Fruit fly (Drosophila melanogaster): Measurements from ENCODE around the gene eIF1A.
A peak's percentile ranks its signal among the peaks of the same experiment; 100 is the strongest.

eIF1A gene

DNA sequence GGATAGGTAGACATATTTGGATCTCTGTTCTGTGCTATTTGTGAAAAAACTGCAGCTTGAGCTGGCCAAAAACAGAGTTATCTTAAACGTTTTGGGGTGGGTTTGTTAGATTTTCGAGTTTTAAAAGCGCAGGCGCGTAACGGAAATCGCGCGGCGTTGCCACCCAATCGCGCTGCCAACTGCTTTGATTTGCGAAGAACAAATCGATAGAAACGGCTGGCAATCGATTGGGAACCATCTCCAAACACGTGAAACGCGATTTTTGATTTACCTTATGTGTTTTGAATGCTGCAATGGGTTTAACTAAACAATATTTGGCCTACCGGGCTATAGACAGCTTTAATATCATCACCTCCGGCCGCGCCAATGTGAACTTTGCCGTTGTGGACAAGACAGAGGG, 9.0 kb downstream of the eIF1A start, which contains the start of the genes CG14312 and CG8064 (continued):
- TF ChIP-seq da (GFP tag; optimal IDR thresholded peaks at IDR 0.05) (no peak), jigr1 (GFP tag; IDR thresholded peaks at IDR 0.05) (no peak), Bgb (GFP tag; IDR thresholded peaks at IDR 0.05; ENCODE audit: partially characterized antibody) (peak; percentile 76), CG1647 (GFP tag; optimal IDR thresholded peaks at IDR 0.05) (no peak), Med (GFP tag) (peak; percentile 55), C15 (GFP tag; IDR thresholded peaks at IDR 0.05) (no peak), HmgD (GFP tag; optimal IDR thresholded peaks at IDR 0.05) (no peak), Atf-2 (GFP tag; optimal IDR thresholded peaks at IDR 0.05) (no peak), Mes4 (GFP tag; optimal IDR thresholded peaks at IDR 0.05) (no peak), CG17328 (GFP tag; IDR thresholded peaks at IDR 0.05) (no peak), CG14710 (tag; optimal IDR thresholded peaks at IDR 0.05) (peak; percentile 32), CG3995 (GFP tag; optimal IDR thresholded peaks at IDR 0.05) (peak; percentile 76), CG17568 (GFP tag; optimal IDR thresholded peaks at IDR 0.05) (no peak), CG6689 (GFP tag; IDR thresholded peaks at IDR 0.05) (no peak), CG17186 (GFP tag; optimal IDR thresholded peaks at IDR 0.05) (no peak), fru (optimal IDR thresholded peaks at IDR 0.05) (no peak), esg (GFP tag; conservative IDR thresholded peaks at IDR 0.05) (no peak), kni (GFP tag; optimal IDR thresholded peaks at IDR 0.05) (no peak), CG18764 (GFP tag; optimal IDR thresholded peaks at IDR 0.05) (no peak), abd-A (tag; optimal IDR thresholded peaks at IDR 0.05) (no peak), gt (GFP tag; IDR thresholded peaks at IDR 0.05) (no peak), CG13287 (GFP tag; IDR thresholded peaks at IDR 0.05; ENCODE audit: partially characterized antibody) (peak; percentile 81), MESR4 (GFP tag; optimal IDR thresholded peaks at IDR 0.05) (peak; percentile 62), maf-S (GFP tag; optimal IDR thresholded peaks at IDR 0.05) (no peak), pita (GFP tag; optimal IDR thresholded peaks at IDR 0.05) (no peak), Optix (GFP tag; IDR thresholded peaks at IDR 0.05) (no peak), Neu2 (GFP tag; optimal IDR thresholded peaks at IDR 0.05; ENCODE audit: borderline replicate concordance) (no peak), unpg (GFP tag; optimal IDR thresholded peaks at IDR 0.05) (no peak), Nf-YA (GFP tag; IDR thresholded peaks at IDR 0.05) (no peak), tgo (GFP tag; IDR thresholded peaks at IDR 0.05) (no peak), crol (GFP tag; IDR thresholded peaks at IDR 0.05) (no peak), Chrac-16 (GFP tag; optimal IDR thresholded peaks at IDR 0.05) (no peak), chn (GFP tag; optimal IDR thresholded peaks at IDR 0.05) (no peak), br (optimal IDR thresholded peaks at IDR 0.05) (no peak), sc (optimal IDR thresholded peaks at IDR 0.05) (no peak), sc (GFP tag; optimal IDR thresholded peaks at IDR 0.05) (no peak), CG9932 (GFP tag; IDR thresholded peaks at IDR 0.05) (no peak), Ets65A (GFP tag) (no peak), zfh1 (GFP tag; IDR thresholded peaks at IDR 0.05) (0 out of 3 replicates have a peak, but pooled peaks have one; percentile 15), fu2 (GFP tag; optimal IDR thresholded peaks at IDR 0.05) (no peak), Vsx1 (GFP tag; optimal IDR thresholded peaks at IDR 0.05) (no peak), Rfx (GFP tag; IDR thresholded peaks at IDR 0.05) (no peak), CG12942 (GFP tag; optimal IDR thresholded peaks at IDR 0.05) (no peak), CG12769 (tag; optimal IDR thresholded peaks at IDR 0.05) (no peak), CG13296 (GFP tag; optimal IDR thresholded peaks at IDR 0.05) (no peak), CG18599 (GFP tag; optimal IDR thresholded peaks at IDR 0.05) (no peak), tx (GFP tag; optimal IDR thresholded peaks at IDR 0.05) (no peak), Lpt (GFP tag; optimal IDR thresholded peaks at IDR 0.05) (no peak), Hey (tag; optimal IDR thresholded peaks at IDR 0.05) (no peak), CG7556 (GFP tag; optimal IDR thresholded peaks at IDR 0.05) (no peak), Sox102F (GFP tag; optimal IDR thresholded peaks at IDR 0.05) (no peak), psq (GFP tag; optimal IDR thresholded peaks at IDR 0.05) (no peak), zf30C (GFP tag; optimal IDR thresholded peaks at IDR 0.05) (no peak), CG8388 (GFP tag; optimal IDR thresholded peaks at IDR 0.05) (no peak)
